Worm (Caenorhabditis elegans): ENCODE data around the gene hse-5.
"Not testable (repeated sequence)": the region's sequence is repeated elsewhere in the genome, so short reads cannot be mapped to it uniquely, and the experiment has no call there.

hse-5 gene

DNA sequence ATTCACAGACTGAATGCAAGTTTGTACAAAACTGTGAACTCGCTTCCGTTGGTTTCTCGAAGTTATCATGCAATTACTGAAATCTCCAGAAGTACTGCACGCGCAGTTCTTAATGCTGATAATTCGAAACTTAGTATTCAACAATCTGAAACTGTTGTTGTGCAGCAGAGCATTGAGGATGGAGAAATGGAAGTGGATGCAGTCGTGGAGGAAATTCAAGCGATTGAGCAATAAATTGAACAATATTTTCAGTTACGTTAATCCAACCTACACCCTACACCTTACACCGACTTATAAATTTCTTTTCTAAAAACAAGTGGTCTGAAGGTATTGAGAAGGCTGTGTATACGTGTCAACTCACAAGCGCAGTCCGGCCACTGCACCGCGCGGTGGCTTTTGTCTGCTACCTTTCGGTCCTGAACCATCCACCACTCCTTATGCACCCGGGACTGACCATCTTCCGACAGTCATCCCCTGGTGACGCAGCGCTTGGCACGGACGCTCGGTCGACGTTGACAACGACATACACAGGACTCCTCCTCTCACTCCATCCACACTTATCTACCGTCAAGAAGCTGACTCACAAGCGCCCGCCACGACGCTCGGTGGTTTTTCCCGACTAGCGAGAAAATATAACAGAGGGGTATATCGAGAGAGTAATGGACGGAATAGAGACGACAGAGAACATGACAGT, 33.6 kb downstream of the hse-5 start:
- peak; percentile 39 for TF ChIP-seq ceh-24 (tag; optimal IDR thresholded peaks at IDR 0.05)
- peak; percentile 87 for TF ChIP-seq ceh-18 (tag; optimal IDR thresholded peaks at IDR 0.05)
- TF ChIP-seq K09A11.1 (tag; optimal IDR thresholded peaks at IDR 0.05; ENCODE audit: insufficient read depth), result peak; percentile 28
- peak; percentile 34 for TF ChIP-seq F13H6.1 (tag; optimal IDR thresholded peaks at IDR 0.05)
- peak; percentile 55 for TF ChIP-seq nhr-232 (tag; optimal IDR thresholded peaks at IDR 0.05)
- peak; percentile 43 for TF ChIP-seq C08G9.2 (tag; optimal IDR thresholded peaks at IDR 0.05)
- TF ChIP-seq zip-5 (tag; optimal IDR thresholded peaks at IDR 0.05), result peak; percentile 10
- peak; percentile 70 for TF ChIP-seq ceh-31 (tag; optimal IDR thresholded peaks at IDR 0.05)
- peak; percentile 32 for TF ChIP-seq lin-11 (tag; optimal IDR thresholded peaks at IDR 0.05)
- TF ChIP-seq che-1 (tag; optimal IDR thresholded peaks at IDR 0.05), result peak; percentile 54
- peak; percentile 48 for TF ChIP-seq fax-1 (tag; optimal IDR thresholded peaks at IDR 0.05)
- TF ChIP-seq hlh-6 (tag; optimal IDR thresholded peaks at IDR 0.05), result peak; percentile 4
- peak; percentile 12 for TF ChIP-seq dmd-4 (tag; optimal IDR thresholded peaks at IDR 0.05; ENCODE audit: borderline replicate concordance)
- TF ChIP-seq hlh-15 (tag; optimal IDR thresholded peaks at IDR 0.05), result peak; percentile 18
- peak; percentile 28 for TF ChIP-seq ceh-48 (tag; optimal IDR thresholded peaks at IDR 0.05)
- TF ChIP-seq sdc-2 (tag; optimal IDR thresholded peaks at IDR 0.05), result peak; percentile 40
- peak; percentile 47 for TF ChIP-seq ref-2 (tag; optimal IDR thresholded peaks at IDR 0.05)
- peak; percentile 77 for TF ChIP-seq pha-2 (tag; optimal IDR thresholded peaks at IDR 0.05)
- TF ChIP-seq ceh-34 (tag; optimal IDR thresholded peaks at IDR 0.05), result peak; percentile 56
- TF ChIP-seq fkh-6 (tag; optimal IDR thresholded peaks at IDR 0.05), result peak; percentile 63
- peak; percentile 69 for TF ChIP-seq sox-2 (GFP tag; IDR thresholded peaks at IDR 0.05)
- peak; percentile 51 for TF ChIP-seq tbx-2 (tag; optimal IDR thresholded peaks at IDR 0.05)
- TF ChIP-seq T23F11.4 (GFP tag; optimal IDR thresholded peaks at IDR 0.05), result peak; percentile 67
- peak; percentile 69 for TF ChIP-seq madf-2 (tag; optimal IDR thresholded peaks at IDR 0.05)
- TF ChIP-seq ahr-1 (tag; optimal IDR thresholded peaks at IDR 0.05), result peak; percentile 43
- TF ChIP-seq pat-9 (tag; optimal IDR thresholded peaks at IDR 0.05), result peak; percentile 39
- TF ChIP-seq syd-9 (tag; optimal IDR thresholded peaks at IDR 0.05), result peak; percentile 62
- peak; percentile 52 for TF ChIP-seq Y22D7AL.16 (tag; optimal IDR thresholded peaks at IDR 0.05)
- peak; percentile 15 for TF ChIP-seq rnt-1 (tag; optimal IDR thresholded peaks at IDR 0.05)
- TF ChIP-seq ceh-45 (GFP tag; IDR thresholded peaks at IDR 0.05), result peak; percentile 69; the same call in 1 of the 2 replicates
- TF ChIP-seq sox-4 (tag; optimal IDR thresholded peaks at IDR 0.05), result peak; percentile 54
- TF ChIP-seq unc-3 (GFP tag; conservative IDR thresholded peaks at IDR 0.05), result peak; percentile 55; the same call in 1 of the 2 replicates
- not testable (repeated sequence) for TF ChIP-seq unc-3 (tag; optimal IDR thresholded peaks at IDR 0.05)
- TF ChIP-seq nfya-1 (tag; optimal IDR thresholded peaks at IDR 0.05), result peak; percentile 44
- TF ChIP-seq C38D4.7 (GFP tag; optimal IDR thresholded peaks at IDR 0.05), result peak; percentile 68
- TF ChIP-seq hlh-8 (tag; optimal IDR thresholded peaks at IDR 0.05), result peak; percentile 10
- TF ChIP-seq elt-2 (tag; optimal IDR thresholded peaks at IDR 0.05), result peak; percentile 41
- peak; percentile 55 for TF ChIP-seq K02D7.2 (tag; optimal IDR thresholded peaks at IDR 0.05)
- peak; percentile 37 for TF ChIP-seq ceh-19 (GFP tag; optimal IDR thresholded peaks at IDR 0.05)
- TF ChIP-seq ceh-2 (tag; optimal IDR thresholded peaks at IDR 0.05), result peak; percentile 7
- TF ChIP-seq gmeb-2 (tag; optimal IDR thresholded peaks at IDR 0.05), result peak; percentile 60
- TF ChIP-seq ttx-3 (tag; optimal IDR thresholded peaks at IDR 0.05), result peak; percentile 31
- peak; percentile 39 for TF ChIP-seq ceh-14 (tag; optimal IDR thresholded peaks at IDR 0.05)
- peak; percentile 6 for TF ChIP-seq ets-4 (tag; optimal IDR thresholded peaks at IDR 0.05)

Measured in whole organism, late embryonic.